Fruit fly (Drosophila melanogaster): ENCODE results near the gene fan.

DNA sequence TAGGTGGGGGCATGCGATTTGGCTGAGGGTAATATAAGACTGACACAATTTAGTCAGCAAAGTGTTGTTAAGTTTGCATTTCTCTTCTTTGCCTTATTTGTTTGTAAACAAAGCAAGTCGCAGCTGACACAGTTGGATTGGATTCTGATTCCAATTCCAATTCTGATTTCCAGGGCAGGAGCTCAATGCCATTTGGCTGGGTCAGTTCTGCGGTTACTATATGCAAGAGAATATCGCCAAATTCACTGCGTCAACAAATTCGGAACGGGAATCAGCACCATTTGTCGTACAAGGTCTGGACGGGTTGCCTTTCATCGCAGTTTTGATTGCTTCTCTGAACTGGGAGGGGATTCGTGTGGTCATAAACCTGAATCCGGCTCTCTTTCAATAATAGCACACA, 41.4 kb upstream of the fan start:
- TF ChIP-seq CG4496 (GFP tag; IDR thresholded peaks at IDR 0.05) (no peak), Pif1B (GFP tag; optimal IDR thresholded peaks at IDR 0.05) (no peak), fd96Ca (GFP tag; IDR thresholded peaks at IDR 0.05) (no peak), EcR (GFP tag; optimal IDR thresholded peaks at IDR 0.05) (no peak), CG32121 (GFP tag; IDR thresholded peaks at IDR 0.05) (no peak), Pif1A (GFP tag; optimal IDR thresholded peaks at IDR 0.05) (no peak), CG10348 (GFP tag; IDR thresholded peaks at IDR 0.05) (no peak), gl (tag; optimal IDR thresholded peaks at IDR 0.05) (no peak), Snoo (tag; optimal IDR thresholded peaks at IDR 0.05) (no peak)
